Worm (Caenorhabditis elegans) whole organism, young adult: ENCODE data around the gene taf-7.2.

Experiments
- B0035.1 ChIP-seq: sonication (generic microtip); optimal IDR thresholded peaks from 2 replicates; lab custom pipeline; 2016; ENCODE audit warnings: missing genetic modification characterization, mild to moderate bottlenecking, missing compliant biosample characterization, missing genotype, missing genetic modification reagents
- attf-3 ChIP-seq: fragments of 200-800 bp; sonication (Bioruptor generic); conservative IDR thresholded peaks from 2 replicates; pipeline ENCODE4 v1.3.6; 2022; ENCODE audit warnings: missing genetic modification reagents, missing genetic modification characterization, missing compliant biosample characterization
- attf-5 ChIP-seq: fragments of 200-800 bp; sonication (Bioruptor generic); optimal IDR thresholded peaks from 2 replicates; lab custom pipeline; 2018; ENCODE audit warnings: mild to moderate bottlenecking, missing genetic modification characterization, missing compliant biosample characterization
- ceh-100 ChIP-seq: fragments of 200-800 bp; sonication (Bioruptor generic); IDR thresholded peaks from 2 replicates; pipeline ENCODE4 v1.3.6; 2022; ENCODE audit warnings: missing genetic modification reagents, missing genetic modification characterization, missing compliant biosample characterization
- ceh-40 ChIP-seq: fragments of 200-800 bp; sonication (Bioruptor generic); IDR thresholded peaks from 2 replicates; pipeline ENCODE4 v1.3.6; 2022; ENCODE audit warnings: missing genetic modification characterization, missing compliant biosample characterization
- ceh-79 ChIP-seq: sonication (generic microtip); optimal IDR thresholded peaks from 2 replicates; lab custom pipeline; 2017; ENCODE audit warnings: mild to moderate bottlenecking, missing genetic modification characterization, missing compliant biosample characterization
- dox-1 ChIP-seq: fragments of 200-800 bp; sonication (Bioruptor generic); IDR thresholded peaks from 2 replicates; pipeline ENCODE4 v1.3.6; 2022; ENCODE audit warnings: missing genetic modification reagents, missing genetic modification characterization, missing compliant biosample characterization
- nhr-120 ChIP-seq: fragments of 200-800 bp; sonication (Bioruptor generic); IDR thresholded peaks from 2 replicates; pipeline ENCODE4 v1.3.6; 2022; ENCODE audit warnings: missing genetic modification characterization, missing compliant biosample characterization
- nhr-179 ChIP-seq: sonication (generic microtip); optimal IDR thresholded peaks from 2 replicates; lab custom pipeline; 2016; ENCODE audit warnings: mild to moderate bottlenecking, missing genetic modification characterization, missing compliant biosample characterization
- rpc-1 ChIP-seq, 2 experiments: fragments of 150-350 bp in 1 of 2; sonication (generic microtip) in 1 of 2; optimal IDR thresholded peaks; 2 replicates each; lab custom pipeline; 2014 to 2018; ENCODE audit warnings: missing biosample characterization in 1 of 2, missing genetic modification characterization in 1 of 2, missing genetic modification reagents in 1 of 2, missing genotype in 1 of 2

ce11 chrIII:12702375-12702774 is 29.2 kb upstream of the taf-7.2 start:
- TF ChIP-seq rpc-1 (optimal IDR thresholded peaks at IDR 0.05; lab: Kevin White, UChicago) (no peak), rpc-1 (tag; optimal IDR thresholded peaks at IDR 0.05; lab: Kevin White, UChicago) (no peak), nhr-120 (GFP tag; lab: Robert Waterston, UW) (no peak), ceh-40 (no peak), attf-3 (GFP tag; lab: Robert Waterston, UW) (no peak), ceh-100 (GFP tag; lab: Robert Waterston, UW) (no peak), B0035.1 (tag; lab: Kevin White, UChicago) (no peak), nhr-179 (tag; lab: Kevin White, UChicago) (no peak), ceh-79 (tag; lab: Kevin White, UChicago) (no peak), dox-1 (no peak), attf-5 (GFP tag; lab: Kevin White, UChicago) (no peak)
